Fruit fly (Drosophila melanogaster): Measurements from ENCODE around the gene CG31253.
A peak's percentile ranks its signal among the peaks of the same experiment; 100 is the strongest.

Gene CG31253

dm6 chr3R:27988647-27989430 lies 28.5 kb upstream of the CG31253 start (continued):
- TF ChIP-seq HmgD (GFP tag; optimal IDR thresholded peaks at IDR 0.05) (no peak), Dll (GFP tag; IDR thresholded peaks at IDR 0.05; ENCODE audit: partially characterized antibody) (no peak), br (optimal IDR thresholded peaks at IDR 0.05) (no peak), exex (tag; optimal IDR thresholded peaks at IDR 0.05) (no peak), CG30431 (GFP tag; optimal IDR thresholded peaks at IDR 0.05) (peak; percentile 40), cato (GFP tag; optimal IDR thresholded peaks at IDR 0.05; ENCODE audit: borderline replicate concordance) (peak; percentile 38), NK7.1 (GFP tag; optimal IDR thresholded peaks at IDR 0.05) (no peak), CG11504 (tag; optimal IDR thresholded peaks at IDR 0.05) (peak; percentile 54), Nf-YA (GFP tag; IDR thresholded peaks at IDR 0.05) (no peak), fu2 (GFP tag; optimal IDR thresholded peaks at IDR 0.05) (no peak), klu (GFP tag; IDR thresholded peaks at IDR 0.05) (no peak), CG10366 (GFP tag; IDR thresholded peaks at IDR 0.05) (peak; percentile 59), bcd (GFP tag; optimal IDR thresholded peaks at IDR 0.05) (peak; percentile 44), Ada2b (GFP tag; IDR thresholded peaks at IDR 0.05) (no peak; the same call in 1 of the 2 replicates), ro (GFP tag; IDR thresholded peaks at IDR 0.05) (no peak), shn (GFP tag; optimal IDR thresholded peaks at IDR 0.05) (no peak), CG17361 (GFP tag; IDR thresholded peaks at IDR 0.05) (peak; percentile 82), slou (GFP tag; optimal IDR thresholded peaks at IDR 0.05) (no peak), nmo (GFP tag; optimal IDR thresholded peaks at IDR 0.05) (peak; percentile 41), CG7745 (tag; optimal IDR thresholded peaks at IDR 0.05) (no peak), CG34376 (GFP tag; optimal IDR thresholded peaks at IDR 0.05) (no peak), CTCF (GFP tag; optimal IDR thresholded peaks at IDR 0.05) (peak; percentile 56), fru (optimal IDR thresholded peaks at IDR 0.05) (no peak), CG12236 (GFP tag; optimal IDR thresholded peaks at IDR 0.05) (no peak), fd96Cb (tag; optimal IDR thresholded peaks at IDR 0.05) (peak; percentile 31), eyg (GFP tag; optimal IDR thresholded peaks at IDR 0.05) (no peak), CG6689 (GFP tag; IDR thresholded peaks at IDR 0.05) (peak; percentile 46; the same call in 1 of the 2 replicates), vnd (GFP tag; IDR thresholded peaks at IDR 0.05; ENCODE audit: partially characterized antibody) (no peak), CG15269 (tag; optimal IDR thresholded peaks at IDR 0.05) (peak; percentile 7), CG6813 (GFP tag; optimal IDR thresholded peaks at IDR 0.05) (no peak), CG8388 (GFP tag; optimal IDR thresholded peaks at IDR 0.05) (peak; percentile 29), Taf1 (GFP tag; IDR thresholded peaks at IDR 0.05) (peak; percentile 38; the same call in 1 of the 2 replicates), nau (GFP tag; optimal IDR thresholded peaks at IDR 0.05) (no peak), ind (GFP tag; optimal IDR thresholded peaks at IDR 0.05) (peak; percentile 41), CG30020 (tag; optimal IDR thresholded peaks at IDR 0.05) (no peak), ssp (GFP tag; IDR thresholded peaks at IDR 0.05) (peak; percentile 30; the same call in 1 of the 2 replicates), tgo (GFP tag; IDR thresholded peaks at IDR 0.05) (peak; percentile 62), CG2199 (GFP tag; IDR thresholded peaks at IDR 0.05) (peak; percentile 47; the same call in 1 of the 3 replicates), Dek (tag; optimal IDR thresholded peaks at IDR 0.05) (no peak), CG9797 (GFP tag; optimal IDR thresholded peaks at IDR 0.05) (no peak), CG9876 (GFP tag; optimal IDR thresholded peaks at IDR 0.05) (peak; percentile 45), cwo (GFP tag; optimal IDR thresholded peaks at IDR 0.05) (peak; percentile 81), trem (tag; optimal IDR thresholded peaks at IDR 0.05) (no peak), CG1792 (GFP tag; optimal IDR thresholded peaks at IDR 0.05) (no peak), yki (optimal IDR thresholded peaks at IDR 0.05) (peak; percentile 44), Dip3 (GFP tag; optimal IDR thresholded peaks at IDR 0.05) (peak; percentile 20), CG8944 (GFP tag; optimal IDR thresholded peaks at IDR 0.05) (peak; percentile 36), zfh2 (GFP tag; optimal IDR thresholded peaks at IDR 0.05) (peak; percentile 55), Chrac-16 (GFP tag; optimal IDR thresholded peaks at IDR 0.05) (peak; percentile 12), H2.0 (GFP tag; IDR thresholded peaks at IDR 0.05) (peak; percentile 56), ase (GFP tag; IDR thresholded peaks at IDR 0.05) (peak; percentile 37; the same call in 1 of the 3 replicates)
